Worm (Caenorhabditis elegans): Measurements from ENCODE around the gene clec-162.

- no peak for TF ChIP-seq skn-1 (tag; optimal IDR thresholded peaks at IDR 0.05)
- TF ChIP-seq isw-1 (GFP tag; IDR thresholded peaks at IDR 0.05), result no peak
- TF ChIP-seq tbx-2 (tag; optimal IDR thresholded peaks at IDR 0.05), result no peak
- no peak for TF ChIP-seq jun-1 (tag; optimal IDR thresholded peaks at IDR 0.05)
- TF ChIP-seq nhr-11 (tag; optimal IDR thresholded peaks at IDR 0.05), result no peak
- no peak for TF ChIP-seq fos-1 (tag; optimal IDR thresholded peaks at IDR 0.05)
Measured at ce11 chrIII:9734030-9734429, 9.0 kb upstream of the clec-162 start.
